Worm (Caenorhabditis elegans): ENCODE measurements around the gene alp-1.

ce11 chrIV:8906743-8907142 is 54.4 kb downstream of the alp-1 start, which contains the start of gene C27B7.7:
- no peak for TF ChIP-seq pag-3 (tag; optimal IDR thresholded peaks at IDR 0.05; ENCODE audit: borderline replicate concordance)
- TF ChIP-seq Y22D7AL.16 (tag; optimal IDR thresholded peaks at IDR 0.05) = no peak
- TF ChIP-seq pros-1 (tag; optimal IDR thresholded peaks at IDR 0.05) = no peak
- no peak for TF ChIP-seq dmd-4 (tag; optimal IDR thresholded peaks at IDR 0.05; ENCODE audit: borderline replicate concordance)
- no peak for TF ChIP-seq tbx-2 (tag; optimal IDR thresholded peaks at IDR 0.05)
- no peak for TF ChIP-seq dve-1 (tag; optimal IDR thresholded peaks at IDR 0.05)
- no peak for TF ChIP-seq ama-1 (optimal IDR thresholded peaks at IDR 0.05)
- TF ChIP-seq pqm-1 (tag; optimal IDR thresholded peaks at IDR 0.05) = no peak
- no peak for TF ChIP-seq ceh-48 (tag; optimal IDR thresholded peaks at IDR 0.05)
- no peak for TF ChIP-seq npax-4 (tag; optimal IDR thresholded peaks at IDR 0.05)
- no peak for TF ChIP-seq unc-42 (tag; optimal IDR thresholded peaks at IDR 0.05)
- no peak for TF ChIP-seq elt-2 (tag; optimal IDR thresholded peaks at IDR 0.05)
- no peak for TF ChIP-seq fkh-6 (tag; optimal IDR thresholded peaks at IDR 0.05)
- no peak for TF ChIP-seq unc-86 (tag; optimal IDR thresholded peaks at IDR 0.05)
